Worm (Caenorhabditis elegans) whole organism, mixed stage, embryonic: Measurements from ENCODE around the gene gop-1.

Experiments
- M03D4.4 ChIP-seq: sonication (generic microtip); optimal IDR thresholded peaks from 2 replicates; lab custom pipeline; 2017; ENCODE audit warnings: mild to moderate bottlenecking, missing genetic modification characterization, missing compliant biosample characterization
- blmp-1 ChIP-seq: fragments of 150-350 bp; optimal IDR thresholded peaks from 2 replicates; lab custom pipeline; 2014; ENCODE audit warnings: missing biosample characterization, missing genetic modification characterization
- ceh-39 ChIP-seq: fragments of 150-350 bp; optimal IDR thresholded peaks from 2 replicates; lab custom pipeline; 2014; ENCODE audit warnings: missing biosample characterization, missing genetic modification characterization
- ceh-43 ChIP-seq: fragments of 200-800 bp; sonication (Bioruptor generic); optimal IDR thresholded peaks from 2 replicates; lab custom pipeline; 2018; ENCODE audit warnings: mild to moderate bottlenecking, missing genetic modification characterization, moderate library complexity, missing compliant biosample characterization
- ceh-83 ChIP-seq: fragments of 200-800 bp; sonication (Bioruptor generic); optimal IDR thresholded peaks from 2 replicates; lab custom pipeline; 2018; ENCODE audit warnings: mild to moderate bottlenecking, missing genetic modification characterization, missing compliant biosample characterization
- ces-1 ChIP-seq: fragments of 150-350 bp; optimal IDR thresholded peaks from 2 replicates; lab custom pipeline; 2014; ENCODE audit warnings: missing biosample characterization, missing genetic modification reagents, missing genetic modification characterization
- cnd-1 ChIP-seq: fragments of 200-800 bp; sonication (Bioruptor generic); optimal IDR thresholded peaks from 2 replicates; lab custom pipeline; 2018; ENCODE audit warnings: mild to moderate bottlenecking, missing genetic modification characterization, missing compliant biosample characterization
- drap-1 ChIP-seq: fragments of 200-800 bp; sonication (Bioruptor generic); optimal IDR thresholded peaks from 3 replicates; lab custom pipeline; 2018; ENCODE audit warnings: mild to moderate bottlenecking, missing genetic modification characterization, missing compliant biosample characterization
- elt-3 ChIP-seq: fragments of 150-350 bp; optimal IDR thresholded peaks from 2 replicates; lab custom pipeline; 2014; ENCODE audit warnings: missing biosample characterization, missing genetic modification characterization
- flh-1 ChIP-seq: fragments of 200-800 bp; sonication (Bioruptor generic); optimal IDR thresholded peaks from 2 replicates; lab custom pipeline; 2018; ENCODE audit warnings: mild to moderate bottlenecking, missing genetic modification characterization, moderate library complexity, missing compliant biosample characterization
- hlh-1 ChIP-seq: fragments of 150-350 bp; optimal IDR thresholded peaks from 2 replicates; lab custom pipeline; 2014; ENCODE audit warnings: missing biosample characterization, missing genetic modification reagents, missing genetic modification characterization
- lin-13 ChIP-seq: fragments of 150-350 bp; optimal IDR thresholded peaks from 2 replicates; lab custom pipeline; 2014; ENCODE audit warnings: missing biosample characterization, missing genetic modification characterization
- lsy-2 ChIP-seq: fragments of 150-350 bp; optimal IDR thresholded peaks from 2 replicates; lab custom pipeline; 2014; ENCODE audit warnings: missing biosample characterization, missing genetic modification characterization
- mab-5 ChIP-seq: fragments of 150-350 bp; optimal IDR thresholded peaks from 2 replicates; lab custom pipeline; 2014; ENCODE audit warnings: missing biosample characterization, missing genetic modification characterization
- mep-1 ChIP-seq: fragments of 150-350 bp; optimal IDR thresholded peaks from 2 replicates; lab custom pipeline; 2017; ENCODE audit warnings: missing biosample characterization, missing genetic modification reagents, missing genetic modification characterization, inconsistent platforms
- mls-2 ChIP-seq: sonication (generic microtip); optimal IDR thresholded peaks from 2 replicates; lab custom pipeline; 2016; ENCODE audit warnings: mild to moderate bottlenecking, missing genetic modification characterization, moderate library complexity, missing compliant biosample characterization
- nhr-12 ChIP-seq: fragments of 150-350 bp; optimal IDR thresholded peaks from 2 replicates; lab custom pipeline; 2014; ENCODE audit warnings: missing biosample characterization, missing genetic modification characterization
- nhr-237 ChIP-seq: fragments of 150-350 bp; optimal IDR thresholded peaks from 2 replicates; lab custom pipeline; 2014; ENCODE audit warnings: missing biosample characterization, missing genetic modification characterization
- nhr-28 ChIP-seq: fragments of 150-350 bp; optimal IDR thresholded peaks from 2 replicates; lab custom pipeline; 2014; ENCODE audit warnings: missing biosample characterization, missing genetic modification characterization
- nhr-76 ChIP-seq: sonication (generic microtip); optimal IDR thresholded peaks from 2 replicates; lab custom pipeline; 2017; ENCODE audit warnings: missing biosample characterization, missing genetic modification characterization
- pha-4 ChIP-seq: fragments of 150-350 bp; optimal IDR thresholded peaks from 2 replicates; lab custom pipeline; 2018; ENCODE audit warnings: missing biosample characterization, missing genetic modification reagents, missing genetic modification characterization
- sem-2 ChIP-seq: fragments of 200-800 bp; sonication (Bioruptor generic); optimal IDR thresholded peaks from 2 replicates; lab custom pipeline; 2018; ENCODE audit warnings: mild to moderate bottlenecking, missing genetic modification characterization, missing compliant biosample characterization
- snpc-4 ChIP-seq: fragments of 150-350 bp; optimal IDR thresholded peaks from 2 replicates; lab custom pipeline; 2014; ENCODE audit warnings: missing biosample characterization, missing genetic modification characterization
- unc-120 ChIP-seq: sonication (generic microtip); optimal IDR thresholded peaks from 2 replicates; lab custom pipeline; 2017; ENCODE audit warnings: missing genetic modification characterization, missing compliant biosample characterization; ENCODE audit not compliant: poor library complexity, severe bottlenecking
- unc-39 ChIP-seq: fragments of 150-350 bp; optimal IDR thresholded peaks from 2 replicates; lab custom pipeline; 2014; ENCODE audit warnings: missing biosample characterization, missing genetic modification characterization
- unc-62 ChIP-seq: fragments of 150-350 bp; optimal IDR thresholded peaks from 2 replicates; lab custom pipeline; 2014; ENCODE audit warnings: missing biosample characterization, missing genetic modification reagents, missing genetic modification characterization
- zip-8 ChIP-seq: fragments of 150-350 bp; optimal IDR thresholded peaks from 2 replicates; lab custom pipeline; 2014; ENCODE audit warnings: missing biosample characterization, missing genetic modification characterization
- ztf-11 ChIP-seq: fragments of 150-350 bp; optimal IDR thresholded peaks from 2 replicates; lab custom pipeline; 2014; ENCODE audit warnings: missing biosample characterization, missing genetic modification characterization

The gop-1 gene

ce11 chrIII:5228839-5229238 lies 25.4 kb upstream of the gop-1 start:
- no peak for TF ChIP-seq ztf-11 (tag; lab: Kevin White, UChicago)
- no peak for TF ChIP-seq nhr-76
- no peak for TF ChIP-seq ceh-39 (tag; lab: Kevin White, UChicago)
- no peak for TF ChIP-seq nhr-237 (tag; lab: Kevin White, UChicago)
- TF ChIP-seq pha-4 = no peak
- no peak for TF ChIP-seq ceh-43 (GFP tag; lab: Kevin White, UChicago)
- TF ChIP-seq elt-3 (tag; lab: Kevin White, UChicago) = no peak
- no peak for TF ChIP-seq ces-1 (GFP tag; lab: Kevin White, UChicago)

ce11 chrIII:5229511-5230250 lies 24.6 kb upstream of the gop-1 start:
- TF ChIP-seq M03D4.4 = no peak
- TF ChIP-seq ztf-11 (tag; lab: Kevin White, UChicago) = no peak

ce11 chrIII:5230415-5230814 lies 23.8 kb upstream of the gop-1 start, which contains the start of gene prmt-5:
prmt-5 (plus strand) TSS chrIII:5230555.
- TF ChIP-seq nhr-237 (tag; lab: Kevin White, UChicago) (no peak), zip-8 (tag; lab: Kevin White, UChicago) (no peak), drap-1 (no peak), mab-5 (tag; lab: Kevin White, UChicago) (no peak)

ce11 chrIII:5233140-5233539 lies 21.1 kb upstream of the gop-1 start:
- no peak for TF ChIP-seq ztf-11 (tag; lab: Kevin White, UChicago)
- TF ChIP-seq pha-4 = peak; percentile 35

- TF ChIP-seq ztf-11 (tag; lab: Kevin White, UChicago) (no peak), mls-2 (tag; lab: Kevin White, UChicago) (no peak), blmp-1 (tag; lab: Kevin White, UChicago) (no peak), ceh-83 (no peak), drap-1 (no peak), unc-62 (GFP tag; lab: Kevin White, UChicago) (no peak), ces-1 (GFP tag; lab: Kevin White, UChicago) (no peak), nhr-76 (no peak)
These were observed 19.9 kb upstream of the gop-1 start, which contains the start of gene mrps-26 for ce11 chrIII:5234312-5234711. mrps-26 (plus strand) TSS chrIII:5234612.

ce11 chrIII:5236104-5236503 lies 18.1 kb upstream of the gop-1 start, which contains the start of gene prx-10:
prx-10 (plus strand) TSS chrIII:5236404.
- TF ChIP-seq cnd-1 (tag; lab: Kevin White, UChicago) (no peak), snpc-4 (tag; lab: Kevin White, UChicago) (no peak), nhr-237 (tag; lab: Kevin White, UChicago) (no peak), unc-39 (tag; lab: Kevin White, UChicago) (no peak), mep-1 (tag; lab: Kevin White, UChicago) (no peak), blmp-1 (tag; lab: Kevin White, UChicago) (no peak), ces-1 (GFP tag; lab: Kevin White, UChicago) (no peak), unc-120 (tag; lab: Kevin White, UChicago) (no peak), ceh-39 (tag; lab: Kevin White, UChicago) (no peak)

ce11 chrIII:5241854-5242253 lies 12.4 kb upstream of the gop-1 start:
- TF ChIP-seq lsy-2 (no peak), hlh-1 (tag; lab: Kevin White, UChicago) (no peak), ceh-39 (tag; lab: Kevin White, UChicago) (no peak), nhr-76 (no peak), elt-3 (tag; lab: Kevin White, UChicago) (no peak), lin-13 (tag; lab: Kevin White, UChicago) (no peak), ces-1 (GFP tag; lab: Kevin White, UChicago) (no peak), sem-2 (GFP tag; lab: Kevin White, UChicago) (no peak), mls-2 (tag; lab: Kevin White, UChicago) (no peak), M03D4.4 (no peak), unc-62 (GFP tag; lab: Kevin White, UChicago) (no peak), cnd-1 (tag; lab: Kevin White, UChicago) (no peak), nhr-12 (tag; lab: Kevin White, UChicago) (no peak), nhr-28 (tag; lab: Kevin White, UChicago) (no peak), pha-4 (no peak), flh-1 (no peak), unc-39 (tag; lab: Kevin White, UChicago) (no peak), mab-5 (tag; lab: Kevin White, UChicago) (no peak), ceh-83 (no peak), blmp-1 (tag; lab: Kevin White, UChicago) (no peak)
